Worm (Caenorhabditis elegans): ENCODE measurements around the gene F53G2.2.

ce11 chrII:2442979-2443378, 38.7 kb upstream of the F53G2.2 start, which contains the start of gene vab-19:
- no peak for TF ChIP-seq flt-1 (GFP tag; IDR thresholded peaks at IDR 0.05)
- no peak for TF ChIP-seq ama-1 (optimal IDR thresholded peaks at IDR 0.05)
- TF ChIP-seq hmbx-1 (tag; optimal IDR thresholded peaks at IDR 0.05): no peak
- no peak for TF ChIP-seq tbx-11 (GFP tag; IDR thresholded peaks at IDR 0.05)
- TF ChIP-seq pes-1 (GFP tag; IDR thresholded peaks at IDR 0.05): no peak
- TF ChIP-seq hnd-1 (tag; optimal IDR thresholded peaks at IDR 0.05): no peak
- TF ChIP-seq sea-1 (GFP tag; conservative IDR thresholded peaks at IDR 0.05): no peak
- TF ChIP-seq tra-4 (tag; optimal IDR thresholded peaks at IDR 0.05): no peak
- TF ChIP-seq tbx-37 (GFP tag; conservative IDR thresholded peaks at IDR 0.05): no peak
